Worm (Caenorhabditis elegans): Measurements from ENCODE around the gene pcf-11.
A peak's percentile ranks its signal among the peaks of the same experiment; 100 is the strongest.

DNA sequence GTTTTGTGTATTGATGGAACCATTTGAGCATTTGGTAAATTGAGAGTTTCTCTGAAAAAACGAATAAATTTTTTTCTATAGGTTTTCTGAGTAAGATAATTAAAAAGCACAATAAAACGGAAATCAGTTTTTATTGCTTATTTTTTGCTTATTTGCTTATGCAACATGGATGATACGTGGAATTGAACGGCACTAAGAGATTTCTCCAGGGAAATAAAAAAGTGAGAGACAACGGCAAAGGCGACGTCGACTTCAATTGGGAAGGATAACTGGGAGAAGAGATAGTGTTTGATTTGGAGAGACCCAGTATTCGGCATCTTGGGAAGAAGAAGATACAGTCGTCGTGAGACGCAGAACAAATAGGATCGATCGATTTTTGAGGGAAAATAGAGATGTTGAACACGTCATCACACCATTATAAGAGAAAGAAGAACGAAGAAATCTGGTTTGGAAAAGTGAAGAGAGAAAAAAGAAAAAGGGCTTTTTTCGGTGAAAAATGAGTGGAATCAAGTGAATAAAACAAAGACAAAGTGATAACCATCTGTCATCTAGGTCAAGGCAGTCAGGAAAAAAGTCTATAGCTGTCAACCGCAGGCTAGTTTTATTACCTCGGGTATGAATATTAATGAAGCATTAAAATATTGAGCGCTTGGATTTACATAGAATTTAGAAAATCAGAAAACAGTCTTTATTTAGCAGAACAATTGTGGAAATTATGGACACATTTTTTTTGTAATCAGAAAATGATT is 26.4 kb upstream of the pcf-11 start, which contains the start of gene tmem-131:
- TF ChIP-seq ZK546.5 (tag; optimal IDR thresholded peaks at IDR 0.05) (no peak), lin-39 (tag; optimal IDR thresholded peaks at IDR 0.05) (no peak), ceh-82 (tag; optimal IDR thresholded peaks at IDR 0.05) (no peak), fos-1 (tag; optimal IDR thresholded peaks at IDR 0.05) (no peak), pha-4 (tag; optimal IDR thresholded peaks at IDR 0.05) (no peak), nhr-23 (tag; optimal IDR thresholded peaks at IDR 0.05) (peak; percentile 83), ceh-28 (tag; optimal IDR thresholded peaks at IDR 0.05) (peak; percentile 79), unc-62 (GFP tag; optimal IDR thresholded peaks at IDR 0.05) (no peak), nhr-25 (tag; optimal IDR thresholded peaks at IDR 0.05) (peak; percentile 91), nhr-28 (tag; optimal IDR thresholded peaks at IDR 0.05) (no peak), snpc-4 (tag; optimal IDR thresholded peaks at IDR 0.05) (no peak), tbx-2 (tag; optimal IDR thresholded peaks at IDR 0.05) (no peak)

Data from whole organism, L3 larva.